Worm (Caenorhabditis elegans) whole organism, L4 larva: Measurements from ENCODE around the gene gpa-12.

Source experiments
- R02D3.7 ChIP-seq: fragments of 150-350 bp; sonication (generic microtip); optimal IDR thresholded peaks from 3 replicates; lab custom pipeline; 2014; ENCODE audit warnings: missing biosample characterization, missing genetic modification characterization
- T26A8.4 ChIP-seq: fragments of 200-800 bp; sonication (Bioruptor generic); IDR thresholded peaks from 2 replicates; pipeline ENCODE4 v1.3.6; 2022; ENCODE audit warnings: missing genetic modification characterization, missing compliant biosample characterization
- ceh-62 ChIP-seq: sonication (generic microtip); optimal IDR thresholded peaks from 2 replicates; lab custom pipeline; 2017; ENCODE audit warnings: missing biosample characterization, missing genetic modification characterization
- ces-1 ChIP-seq: fragments of 150-350 bp; sonication (generic microtip); optimal IDR thresholded peaks from 4 replicates; lab custom pipeline; 2014; ENCODE audit warnings: missing biosample characterization, missing genetic modification reagents, missing genetic modification characterization
- egl-27 ChIP-seq: sonication (generic microtip); optimal IDR thresholded peaks from 3 replicates; lab custom pipeline; 2017; ENCODE audit warnings: missing biosample characterization, missing genetic modification reagents, missing genetic modification characterization
- hlh-30 ChIP-seq: sonication (generic microtip); optimal IDR thresholded peaks from 2 replicates; lab custom pipeline; 2017; ENCODE audit warnings: antibody characterized with exemption, mild to moderate bottlenecking, missing genetic modification characterization, missing compliant biosample characterization; ENCODE audit not compliant: insufficient read depth
- mdl-1 ChIP-seq, 2 experiments: fragments of 150-350 bp in 1 of 2; sonication (generic microtip) in 1 of 2; optimal IDR thresholded peaks; 2 replicates each; lab custom pipeline; 2014 to 2017; ENCODE audit warnings: missing biosample characterization in 2 of 2, missing genetic modification characterization in 2 of 2
- nhr-6 ChIP-seq: fragments of 150-350 bp; optimal IDR thresholded peaks from 2 replicates; lab custom pipeline; 2014; ENCODE audit warnings: missing biosample characterization, missing genetic modification characterization
- pqm-1 ChIP-seq: sonication (generic microtip); optimal IDR thresholded peaks from 2 replicates; lab custom pipeline; 2017; ENCODE audit warnings: missing biosample characterization, missing genetic modification characterization
- set-16 ChIP-seq: fragments of 200-800 bp; sonication (Bioruptor generic); IDR thresholded peaks from 2 replicates; pipeline ENCODE4 v1.3.6; 2022; ENCODE audit warnings: missing genetic modification reagents, missing genetic modification characterization, missing compliant biosample characterization
- snpc-4 ChIP-seq: fragments of 150-350 bp; optimal IDR thresholded peaks from 2 replicates; lab custom pipeline; 2014; ENCODE audit warnings: missing biosample characterization, missing genetic modification characterization

DNA sequence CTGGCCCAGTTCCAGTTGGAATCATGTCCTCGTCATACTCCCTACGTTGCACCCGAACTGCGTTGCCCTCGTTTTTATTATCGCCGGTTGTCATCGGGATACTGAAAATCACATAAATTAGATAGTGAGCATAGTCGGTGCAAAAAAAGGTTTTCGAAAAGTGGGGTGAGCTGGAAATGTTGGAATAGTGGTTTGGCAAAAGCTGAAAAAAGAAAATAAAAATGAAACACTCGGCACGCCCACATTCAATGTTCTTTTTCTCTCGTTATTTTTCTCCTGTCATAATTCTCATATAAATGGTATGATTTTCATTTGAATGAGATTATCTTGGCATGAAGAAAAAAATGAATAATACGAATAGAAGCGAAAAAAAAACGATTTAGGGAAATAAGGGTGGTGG is 20.9 kb downstream of the gpa-12 start, which contains the start of gene F18G5.6:
- no peak for TF ChIP-seq pqm-1 (tag; lab: Kevin White, UChicago)
- TF ChIP-seq ceh-62 (tag; lab: Kevin White, UChicago) = no peak
- no peak for TF ChIP-seq T26A8.4 (GFP tag; lab: Robert Waterston, UW)
- no peak for TF ChIP-seq ces-1 (GFP tag; lab: Kevin White, UChicago)
- no peak for TF ChIP-seq mdl-1 (tag; optimal IDR thresholded peaks at IDR 0.05; lab: Kevin White, UChicago)
- no peak for TF ChIP-seq egl-27
- TF ChIP-seq set-16 (GFP tag; lab: Robert Waterston, UW) = no peak
- no peak for TF ChIP-seq R02D3.7 (tag; lab: Kevin White, UChicago)
- TF ChIP-seq nhr-6 (tag; lab: Kevin White, UChicago) = no peak
- no peak for TF ChIP-seq hlh-30 (tag; lab: Kevin White, UChicago)
- TF ChIP-seq snpc-4 (tag; lab: Kevin White, UChicago) = no peak
